Fruit fly (Drosophila melanogaster) whole organism, embryonic: ENCODE data around the gene CG2839.

Experiments
- CG10366 ChIP-seq: fragments of 200-800 bp; sonication (Bioruptor generic); IDR thresholded peaks from 2 replicates; pipeline ENCODE4 v1.3.6; 2022; ENCODE audit warnings: missing biosample characterization, missing genetic modification characterization
- CG11695 ChIP-seq: fragments of 200-800 bp; sonication (Bioruptor generic); IDR thresholded peaks from 3 replicates; pipeline ENCODE4 v1.3.6; 2022; ENCODE audit warnings: missing biosample characterization, missing genetic modification characterization
- CG12299 ChIP-seq: fragments of 200-800 bp; sonication (Bioruptor generic); optimal IDR thresholded peaks from 2 replicates; lab custom pipeline; 2018; ENCODE audit warnings: missing biosample characterization, mild to moderate bottlenecking, missing genetic modification characterization
- CG12942 ChIP-seq: fragments of 200-800 bp; sonication (Bioruptor generic); optimal IDR thresholded peaks from 3 replicates; lab custom pipeline; 2016; ENCODE audit warnings: missing biosample characterization, missing genetic modification characterization
- CG13296 ChIP-seq: fragments of 200-800 bp; sonication (Bioruptor generic); optimal IDR thresholded peaks from 3 replicates; lab custom pipeline; 2018; ENCODE audit warnings: missing biosample characterization, mild to moderate bottlenecking, missing genetic modification characterization
- CG1647 ChIP-seq: fragments of 200-800 bp; sonication (Bioruptor generic); optimal IDR thresholded peaks from 3 replicates; lab custom pipeline; 2016; ENCODE audit warnings: missing biosample characterization, missing genetic modification characterization
- CG17328 ChIP-seq: fragments of 200-800 bp; sonication (Bioruptor generic); IDR thresholded peaks from 2 replicates; pipeline ENCODE4 v1.3.6; 2022; ENCODE audit warnings: missing biosample characterization, missing genetic modification characterization
- CG18619 ChIP-seq: fragments of 200-800 bp; sonication (Bioruptor generic); optimal IDR thresholded peaks from 3 replicates; lab custom pipeline; 2017; ENCODE audit warnings: missing biosample characterization, mild to moderate bottlenecking, missing genetic modification characterization
- CG30020 ChIP-seq: fragments of 200-800 bp; optimal IDR thresholded peaks from 2 replicates; lab custom pipeline; 2019; ENCODE audit warnings: missing biosample characterization, mild to moderate bottlenecking, missing genetic modification characterization, moderate library complexity
- CG30403 ChIP-seq: fragments of 200-800 bp; sonication (Bioruptor generic); optimal IDR thresholded peaks from 3 replicates; lab custom pipeline; 2016; ENCODE audit warnings: missing biosample characterization, missing genetic modification characterization
- CG3065 ChIP-seq: fragments of 200-800 bp; sonication (Bioruptor generic); optimal IDR thresholded peaks from 2 replicates; lab custom pipeline; 2016; ENCODE audit warnings: missing biosample characterization, missing genetic modification characterization
- CG34224 ChIP-seq: fragments of 200-800 bp; sonication (Bioruptor generic); IDR thresholded peaks from 3 replicates; pipeline ENCODE4 v1.3.6; 2022; ENCODE audit warnings: missing biosample characterization, missing genetic modification characterization; ENCODE audit not compliant: partially characterized antibody
- CG3995 ChIP-seq: fragments of 200-800 bp; sonication (Bioruptor generic); optimal IDR thresholded peaks from 3 replicates; lab custom pipeline; 2016; ENCODE audit warnings: missing biosample characterization, missing genetic modification characterization
- CG4282 ChIP-seq: fragments of 200-800 bp; sonication (Bioruptor generic); optimal IDR thresholded peaks from 2 replicates; lab custom pipeline; 2016; ENCODE audit warnings: missing biosample characterization, missing genetic modification characterization
- CG4707 ChIP-seq: fragments of 200-800 bp; sonication (Bioruptor generic); optimal IDR thresholded peaks from 2 replicates; lab custom pipeline; 2018; ENCODE audit warnings: missing biosample characterization, mild to moderate bottlenecking, missing genetic modification characterization, moderate library complexity
- CG7839 ChIP-seq: fragments of 200-800 bp; sonication (Bioruptor generic); optimal IDR thresholded peaks from 3 replicates; lab custom pipeline; 2018; ENCODE audit warnings: missing biosample characterization, mild to moderate bottlenecking, missing genetic modification characterization, moderate library complexity
- CG8478 ChIP-seq: fragments of >200 bp; optimal IDR thresholded peaks from 2 replicates; lab custom pipeline; 2018
- CrebB ChIP-seq: fragments of 200-800 bp; sonication (Bioruptor generic); optimal IDR thresholded peaks from 3 replicates; lab custom pipeline; 2018; ENCODE audit warnings: missing biosample characterization, mild to moderate bottlenecking, missing genetic modification characterization
- Dfd ChIP-seq, 2 experiments: fragments of >200 bp; optimal IDR thresholded peaks; 2 replicates each; lab custom pipeline; 2017; ENCODE audit warnings: missing biosample characterization in 2 of 2, missing genetic modification characterization in 2 of 2
- Fer1 ChIP-seq: fragments of 200-800 bp; sonication (Bioruptor generic); optimal IDR thresholded peaks from 2 replicates; lab custom pipeline; 2017; ENCODE audit warnings: missing biosample characterization, mild to moderate bottlenecking, missing genetic modification characterization
- Gug ChIP-seq: fragments of 200-800 bp; sonication (Bioruptor generic); IDR thresholded peaks from 4 replicates; pipeline ENCODE4 v1.3.6; 2022; ENCODE audit warnings: missing biosample characterization, missing genetic modification characterization
- HLHmδ ChIP-seq: fragments of 200-800 bp; sonication (Bioruptor generic); optimal IDR thresholded peaks from 2 replicates; lab custom pipeline; 2018; ENCODE audit warnings: missing biosample characterization, mild to moderate bottlenecking, missing genetic modification characterization, moderate library complexity
- Hey ChIP-seq: fragments of 200-800 bp; sonication (Bioruptor generic); optimal IDR thresholded peaks from 3 replicates; lab custom pipeline; 2018; ENCODE audit warnings: missing biosample characterization, mild to moderate bottlenecking, missing genetic modification characterization
- Hmr ChIP-seq: fragments of 200-800 bp; sonication (Bioruptor generic); optimal IDR thresholded peaks from 3 replicates; lab custom pipeline; 2017; ENCODE audit warnings: mild to moderate bottlenecking, missing biosample characterization, missing genetic modification reagents, missing genetic modification characterization
- Hr39 ChIP-seq: fragments of >200 bp; optimal IDR thresholded peaks from 2 replicates; lab custom pipeline; 2017
- Neu2 ChIP-seq: fragments of 200-800 bp; sonication (Bioruptor generic); optimal IDR thresholded peaks from 3 replicates; lab custom pipeline; 2016; ENCODE audit warnings: missing biosample characterization, missing genetic modification characterization, borderline replicate concordance
- Scr ChIP-seq: fragments of 200-800 bp; sonication (Bioruptor generic); IDR thresholded peaks from 2 replicates; pipeline ENCODE4 v1.3.6; 2022; ENCODE audit warnings: missing biosample characterization, missing genetic modification characterization; ENCODE audit not compliant: partially characterized antibody
- TFAM ChIP-seq: fragments of 200-800 bp; sonication (Bioruptor generic); optimal IDR thresholded peaks from 2 replicates; lab custom pipeline; 2017; ENCODE audit warnings: missing biosample characterization, missing genetic modification characterization, inconsistent platforms
- Usf ChIP-seq: fragments of 200-800 bp; sonication (Bioruptor generic); optimal IDR thresholded peaks from 2 replicates; lab custom pipeline; 2017; ENCODE audit warnings: missing genotype, missing biosample characterization, missing genetic modification characterization
- aop ChIP-seq: fragments of 200-800 bp; sonication (Bioruptor generic); IDR thresholded peaks from 2 replicates; pipeline ENCODE4 v1.3.6; 2022; ENCODE audit warnings: missing biosample characterization, missing genetic modification characterization
- bowl ChIP-seq: fragments of 200-800 bp; sonication (Bioruptor generic); IDR thresholded peaks from 2 replicates; pipeline ENCODE4 v1.3.6; 2022; ENCODE audit warnings: missing biosample characterization, missing genetic modification characterization
- chinmo ChIP-seq: fragments of 200-800 bp; sonication (Bioruptor generic); IDR thresholded peaks from 4 replicates; pipeline ENCODE4 v1.3.6; 2022; ENCODE audit warnings: missing biosample characterization, missing genetic modification characterization; ENCODE audit not compliant: partially characterized antibody
- corto ChIP-seq: fragments of 200-800 bp; sonication (Bioruptor generic); optimal IDR thresholded peaks from 2 replicates; lab custom pipeline; 2016; ENCODE audit warnings: missing biosample characterization, mild to moderate bottlenecking, missing genetic modification characterization, moderate library complexity
- dati ChIP-seq: fragments of 200-800 bp; sonication (Bioruptor generic); IDR thresholded peaks from 2 replicates; pipeline ENCODE4 v1.3.6; 2022; ENCODE audit warnings: missing biosample characterization, missing genetic modification characterization
- ems ChIP-seq: fragments of 200-800 bp; sonication (Bioruptor generic); optimal IDR thresholded peaks from 3 replicates; lab custom pipeline; 2016; ENCODE audit warnings: missing biosample characterization, missing genetic modification characterization
- gcm ChIP-seq: fragments of 200-800 bp; sonication (Bioruptor generic); optimal IDR thresholded peaks from 2 replicates; lab custom pipeline; 2019; ENCODE audit warnings: missing biosample characterization, mild to moderate bottlenecking, missing genetic modification characterization, moderate library complexity
- h ChIP-seq: fragments of >200 bp; optimal IDR thresholded peaks from 2 replicates; lab custom pipeline; 2017
- jigr1 ChIP-seq: fragments of 200-800 bp; sonication (Bioruptor generic); IDR thresholded peaks from 3 replicates; pipeline ENCODE4 v1.3.6; 2022; ENCODE audit warnings: missing biosample characterization, missing genetic modification characterization
- nom ChIP-seq: fragments of 200-800 bp; sonication (Bioruptor generic); optimal IDR thresholded peaks from 2 replicates; lab custom pipeline; 2017; ENCODE audit warnings: missing biosample characterization, missing genetic modification characterization, mild to moderate bottlenecking, moderate library complexity, missing genetic modification reagents
- org-1 ChIP-seq: fragments of 200-800 bp; sonication (Bioruptor generic); optimal IDR thresholded peaks from 2 replicates; lab custom pipeline; 2017; ENCODE audit warnings: missing biosample characterization, missing genetic modification characterization
- pan ChIP-seq, 4 experiments: fragments of >200 bp in 3 of 4; fragments of 200-800 bp in 1 of 4; sonication (Bioruptor generic) in 1 of 4; optimal IDR thresholded peaks in 3 of 4; IDR thresholded peaks in 1 of 4; 2 replicates each; pipeline versions ENCODE4 v1.3.6 to Lab custom; 2017 to 2022; ENCODE audit warnings: missing biosample characterization in 2 of 4, missing genetic modification characterization in 2 of 4, mixed read lengths in 1 of 4
- prd ChIP-seq, 3 experiments: fragments of >200 bp in 2 of 3; fragments of 200-800 bp in 1 of 3; sonication (Bioruptor generic) in 1 of 3; optimal IDR thresholded peaks in 2 of 3; IDR thresholded peaks in 1 of 3; 2 replicates in 2 of 3; 3 replicates in 1 of 3; pipeline versions ENCODE4 v1.3.6 to Lab custom; 2017 to 2022; ENCODE audit warnings: missing biosample characterization in 1 of 3, missing genetic modification characterization in 1 of 3
- pum ChIP-seq: fragments of 200-800 bp; sonication (Bioruptor generic); optimal IDR thresholded peaks from 2 replicates; lab custom pipeline; 2016; ENCODE audit warnings: missing biosample characterization, missing genetic modification characterization
- scrt ChIP-seq: fragments of 200-800 bp; sonication (Bioruptor generic); optimal IDR thresholded peaks from 2 replicates; lab custom pipeline; 2018; ENCODE audit warnings: missing biosample characterization, mild to moderate bottlenecking, missing genetic modification characterization, moderate library complexity
- slou ChIP-seq: fragments of 200-800 bp; sonication (Bioruptor generic); optimal IDR thresholded peaks from 3 replicates; lab custom pipeline; 2016; ENCODE audit warnings: missing biosample characterization, missing genetic modification characterization
- sqz ChIP-seq: fragments of 200-800 bp; sonication (Bioruptor generic); optimal IDR thresholded peaks from 3 replicates; lab custom pipeline; 2018; ENCODE audit warnings: missing biosample characterization, mild to moderate bottlenecking, missing genetic modification characterization
- stwl ChIP-seq: fragments of 200-800 bp; sonication (Bioruptor generic); optimal IDR thresholded peaks from 3 replicates; lab custom pipeline; 2018; ENCODE audit warnings: missing biosample characterization, mild to moderate bottlenecking, missing genetic modification characterization, moderate library complexity
- twi ChIP-seq: fragments of 200-800 bp; optimal IDR thresholded peaks from 2 replicates; lab custom pipeline; 2019; ENCODE audit warnings: missing biosample characterization, mild to moderate bottlenecking, missing genetic modification characterization, moderate library complexity
- unpg ChIP-seq: fragments of 200-800 bp; sonication (Bioruptor generic); optimal IDR thresholded peaks from 3 replicates; lab custom pipeline; 2018; ENCODE audit warnings: missing biosample characterization, mild to moderate bottlenecking, missing genetic modification characterization, moderate library complexity
- z ChIP-seq: fragments of 200-800 bp; sonication (Bioruptor generic); IDR thresholded peaks from 3 replicates; pipeline ENCODE4 v1.3.6; 2022; ENCODE audit warnings: missing biosample characterization, missing genetic modification characterization
- zfh1 ChIP-seq: fragments of 200-800 bp; sonication (Bioruptor generic); IDR thresholded peaks from 3 replicates; pipeline ENCODE4 v1.3.6; 2022; ENCODE audit warnings: missing biosample characterization, missing genetic modification characterization

Gene CG2839

DNA sequence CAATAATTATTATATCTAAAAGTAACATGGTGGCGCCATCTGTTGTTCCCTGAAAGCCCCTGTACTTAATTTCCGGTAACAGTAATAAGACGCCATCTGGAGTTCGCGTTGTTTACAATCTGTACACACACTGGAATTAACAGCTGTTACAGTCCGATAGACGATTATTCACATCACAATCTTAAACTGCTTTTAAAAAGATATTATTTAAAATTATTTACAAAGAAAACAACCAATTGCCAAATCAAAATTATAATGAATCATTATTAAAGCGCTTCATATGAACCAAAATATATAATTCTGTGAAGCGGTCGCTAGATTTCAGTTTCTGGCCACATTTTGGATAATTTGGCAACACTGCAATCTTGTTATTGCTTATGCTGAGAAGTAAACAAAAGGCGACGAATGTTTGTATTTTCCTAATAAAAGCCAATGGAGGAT is 23.0 kb upstream of the CG2839 start, which contains the start of gene CG13689 (continued):
- TF ChIP-seq CG10366 (GFP tag; lab: Robert Waterston, UW) (peak; percentile 15; the same call in 1 of the 2 replicates), aop (GFP tag; lab: Robert Waterston, UW) (no peak), bowl (GFP tag; lab: Robert Waterston, UW) (no peak), TFAM (GFP tag; lab: Kevin White, UChicago) (no peak), CG3065 (GFP tag; lab: Kevin White, UChicago) (no peak), stwl (tag; lab: Kevin White, UChicago) (peak; percentile 82), twi (tag; lab: Kevin White, UChicago) (peak; percentile 37), corto (GFP tag; lab: Kevin White, UChicago) (no peak), CG34224 (GFP tag; lab: Robert Waterston, UW) (no peak), Fer1 (no peak), Gug (peak; percentile 51; the same call in 2 of the 4 replicates), Dfd (GFP tag; optimal IDR thresholded peaks at IDR 0.05; lab: Kevin White, UChicago) (no peak), CG4282 (GFP tag; lab: Kevin White, UChicago) (no peak), CG30020 (tag; lab: Kevin White, UChicago) (no peak), CrebB (no peak), Scr (GFP tag; lab: Robert Waterston, UW) (peak; percentile 39), CG30403 (GFP tag; lab: Kevin White, UChicago) (peak; percentile 68), Hmr (GFP tag; lab: Kevin White, UChicago) (peak; percentile 57), sqz (GFP tag; lab: Kevin White, UChicago) (no peak), h (no peak), CG8478 (lab: Kevin White, UChicago) (no peak), scrt (GFP tag; lab: Kevin White, UChicago) (peak; percentile 30), Hey (tag; lab: Kevin White, UChicago) (no peak), CG11695 (no peak), CG1647 (GFP tag; lab: Kevin White, UChicago) (peak; percentile 9), unpg (GFP tag; lab: Kevin White, UChicago) (no peak), Neu2 (GFP tag; lab: Kevin White, UChicago) (no peak), HLHmδ (no peak), dati (no peak), slou (peak; percentile 23), prd (optimal IDR thresholded peaks at IDR 0.05; lab: Kevin White, UChicago) (no peak), prd (GFP tag; IDR thresholded peaks at IDR 0.05; lab: Robert Waterston, UW) (peak; percentile 61; the same call in 2 of the 3 replicates), gcm (GFP tag; lab: Kevin White, UChicago) (no peak), CG18619 (GFP tag; lab: Kevin White, UChicago) (no peak), chinmo (no peak), CG4707 (GFP tag; lab: Kevin White, UChicago) (no peak), pan (optimal IDR thresholded peaks at IDR 0.05; lab: Kevin White, UChicago) (no peak), pan (GFP tag; optimal IDR thresholded peaks at IDR 0.05 in 1 of 2, IDR thresholded peaks at IDR 0.05 in 1 of 2) (no peak), CG17328 (no peak; the same call in 1 of the 2 replicates), zfh1 (GFP tag; lab: Robert Waterston, UW) (peak; percentile 70), Usf (GFP tag; lab: Kevin White, UChicago) (no peak), ems (GFP tag; lab: Kevin White, UChicago) (peak; percentile 32), pum (GFP tag; lab: Kevin White, UChicago) (peak; percentile 35), z (no peak), CG7839 (tag; lab: Kevin White, UChicago) (peak; percentile 61), CG3995 (peak; percentile 82), CG12942 (peak; percentile 0), nom (no peak), jigr1 (GFP tag; lab: Robert Waterston, UW) (no peak), Hr39 (lab: Kevin White, UChicago) (no peak), org-1 (GFP tag; lab: Kevin White, UChicago) (no peak), CG12299 (tag; lab: Kevin White, UChicago) (no peak), CG13296 (GFP tag; lab: Kevin White, UChicago) (no peak)
